Fruit fly (Drosophila melanogaster) whole organism, embryonic: ENCODE data around the gene mbm.
A peak's percentile ranks its signal among the peaks of the same experiment; 100 is the strongest.

Source experiments
- ATbp ChIP-seq: fragments of 200-800 bp; sonication (Bioruptor generic); optimal IDR thresholded peaks from 2 replicates; lab custom pipeline; 2017; ENCODE audit warnings: missing biosample characterization, mild to moderate bottlenecking, missing genetic modification characterization, missing genetic modification reagents
- Bteb2 ChIP-seq: fragments of 200-800 bp; sonication (Bioruptor generic); optimal IDR thresholded peaks from 2 replicates; lab custom pipeline; 2016; ENCODE audit warnings: missing biosample characterization, missing genetic modification characterization
- CG10431 ChIP-seq: fragments of 200-800 bp; sonication (Bioruptor generic); optimal IDR thresholded peaks from 3 replicates; lab custom pipeline; 2018; ENCODE audit warnings: missing biosample characterization, mild to moderate bottlenecking, missing genetic modification characterization
- CG11456 ChIP-seq: fragments of 200-800 bp; sonication (Bioruptor generic); IDR thresholded peaks from 3 replicates; pipeline ENCODE4 v1.3.6; 2022; ENCODE audit warnings: missing biosample characterization, missing genetic modification characterization
- CG13123 ChIP-seq: fragments of 200-800 bp; sonication (Bioruptor generic); optimal IDR thresholded peaks from 2 replicates; lab custom pipeline; 2016; ENCODE audit warnings: missing biosample characterization, missing genetic modification characterization
- CG13424 ChIP-seq: fragments of 200-800 bp; sonication (Bioruptor generic); optimal IDR thresholded peaks from 2 replicates; lab custom pipeline; 2019; ENCODE audit warnings: missing biosample characterization, mild to moderate bottlenecking, missing genetic modification characterization, moderate library complexity
- CG15073 ChIP-seq: fragments of 200-800 bp; sonication (Bioruptor generic); optimal IDR thresholded peaks from 2 replicates; lab custom pipeline; 2016; ENCODE audit warnings: missing biosample characterization, missing genetic modification characterization
- CG15269 ChIP-seq: fragments of 200-800 bp; sonication (Bioruptor generic); optimal IDR thresholded peaks from 2 replicates; lab custom pipeline; 2018; ENCODE audit warnings: missing biosample characterization, mild to moderate bottlenecking, missing genetic modification characterization, moderate library complexity
- CG15479 ChIP-seq: fragments of 200-800 bp; sonication (Bioruptor generic); optimal IDR thresholded peaks from 3 replicates; lab custom pipeline; 2019; ENCODE audit warnings: missing biosample characterization, mild to moderate bottlenecking, missing genetic modification characterization, moderate library complexity
- CG16863 ChIP-seq: fragments of 200-800 bp; sonication (Bioruptor generic); optimal IDR thresholded peaks from 3 replicates; lab custom pipeline; 2016; ENCODE audit warnings: missing biosample characterization, missing genetic modification characterization
- CG17385 ChIP-seq: fragments of 200-800 bp; sonication (Bioruptor generic); optimal IDR thresholded peaks from 3 replicates; lab custom pipeline; 2018; ENCODE audit warnings: missing biosample characterization, mild to moderate bottlenecking, missing genetic modification characterization
- CG18599 ChIP-seq: fragments of 200-800 bp; sonication (Bioruptor generic); optimal IDR thresholded peaks from 3 replicates; lab custom pipeline; 2017; ENCODE audit warnings: missing biosample characterization, missing genetic modification characterization, mild to moderate bottlenecking, moderate library complexity, missing genetic modification reagents
- CG18619 ChIP-seq: fragments of 200-800 bp; sonication (Bioruptor generic); optimal IDR thresholded peaks from 3 replicates; lab custom pipeline; 2017; ENCODE audit warnings: missing biosample characterization, mild to moderate bottlenecking, missing genetic modification characterization
- CG2712 ChIP-seq: fragments of 200-800 bp; optimal IDR thresholded peaks from 3 replicates; lab custom pipeline; 2019; ENCODE audit warnings: missing biosample characterization, mild to moderate bottlenecking, missing genetic modification characterization, moderate library complexity
- CG30431 ChIP-seq: fragments of 200-800 bp; sonication (Bioruptor generic); optimal IDR thresholded peaks from 2 replicates; lab custom pipeline; 2017; ENCODE audit warnings: missing biosample characterization, missing genetic modification characterization
- CG31224 ChIP-seq: fragments of 200-800 bp; sonication (Bioruptor generic); IDR thresholded peaks from 2 replicates; pipeline ENCODE4 v1.3.6; 2022; ENCODE audit warnings: missing biosample characterization, missing genetic modification characterization
- CG3281 ChIP-seq: fragments of 200-800 bp; sonication (Bioruptor generic); optimal IDR thresholded peaks from 3 replicates; lab custom pipeline; 2017; ENCODE audit warnings: missing biosample characterization, mild to moderate bottlenecking, missing genetic modification characterization
- CG3838 ChIP-seq: fragments of 200-800 bp; sonication (Bioruptor generic); optimal IDR thresholded peaks from 3 replicates; lab custom pipeline; 2016; ENCODE audit warnings: missing biosample characterization, missing genetic modification characterization
- CG3847 ChIP-seq: fragments of 200-800 bp; sonication (Bioruptor generic); IDR thresholded peaks from 2 replicates; pipeline ENCODE4 v1.3.6; 2022; ENCODE audit warnings: missing biosample characterization, missing genetic modification characterization
- CG43689 ChIP-seq: fragments of 200-800 bp; sonication (Bioruptor generic); IDR thresholded peaks from 2 replicates; pipeline ENCODE4 v1.3.6; 2022; ENCODE audit warnings: missing biosample characterization, missing genetic modification characterization
- CG4404 ChIP-seq: fragments of 200-800 bp; sonication (Bioruptor generic); IDR thresholded peaks from 2 replicates; pipeline ENCODE4 v1.3.6; 2022; ENCODE audit warnings: missing biosample characterization, missing genetic modification characterization
- CG4854 ChIP-seq: fragments of 200-800 bp; sonication (Bioruptor generic); optimal IDR thresholded peaks from 2 replicates; lab custom pipeline; 2016; ENCODE audit warnings: missing biosample characterization, missing genetic modification characterization, inconsistent platforms
- CG6689 ChIP-seq: fragments of 200-800 bp; sonication (Bioruptor generic); IDR thresholded peaks from 2 replicates; pipeline ENCODE4 v1.3.6; 2022; ENCODE audit warnings: missing biosample characterization, missing genetic modification characterization
- CG7928 ChIP-seq: fragments of 200-800 bp; sonication (Bioruptor generic); optimal IDR thresholded peaks from 2 replicates; lab custom pipeline; 2017; ENCODE audit warnings: missing biosample characterization, mild to moderate bottlenecking, missing genetic modification characterization
- CG8089 ChIP-seq: fragments of 200-800 bp; sonication (Bioruptor generic); optimal IDR thresholded peaks from 3 replicates; lab custom pipeline; 2016; ENCODE audit warnings: missing biosample characterization, missing genetic modification characterization
- Camta ChIP-seq: fragments of 200-800 bp; sonication (Bioruptor generic); optimal IDR thresholded peaks from 2 replicates; lab custom pipeline; 2016; ENCODE audit warnings: missing biosample characterization, missing genetic modification characterization
- Dll ChIP-seq: fragments of 200-800 bp; sonication (Bioruptor generic); IDR thresholded peaks from 4 replicates; pipeline ENCODE4 v1.3.6; 2022; ENCODE audit warnings: missing biosample characterization, missing genetic modification characterization; ENCODE audit not compliant: partially characterized antibody
- Doc3 ChIP-seq: fragments of 200-800 bp; sonication (Bioruptor generic); IDR thresholded peaks from 3 replicates; pipeline ENCODE4 v1.3.6; 2022; ENCODE audit warnings: missing biosample characterization, missing genetic modification characterization; ENCODE audit not compliant: partially characterized antibody
- Dp ChIP-seq: fragments of 200-800 bp; sonication (Bioruptor generic); optimal IDR thresholded peaks from 2 replicates; lab custom pipeline; 2018; ENCODE audit warnings: missing biosample characterization, mild to moderate bottlenecking, missing genetic modification characterization, moderate library complexity
- Fer1 ChIP-seq: fragments of 200-800 bp; sonication (Bioruptor generic); optimal IDR thresholded peaks from 2 replicates; lab custom pipeline; 2017; ENCODE audit warnings: missing biosample characterization, mild to moderate bottlenecking, missing genetic modification characterization
- HHEX ChIP-seq: fragments of 200-800 bp; sonication (Bioruptor generic); optimal IDR thresholded peaks from 3 replicates; lab custom pipeline; 2017; ENCODE audit warnings: missing biosample characterization, mild to moderate bottlenecking, missing genetic modification characterization, missing genetic modification reagents
- Hand ChIP-seq: fragments of 200-800 bp; sonication (Bioruptor generic); optimal IDR thresholded peaks from 2 replicates; lab custom pipeline; 2017; ENCODE audit warnings: mild to moderate bottlenecking, missing biosample characterization, missing genetic modification reagents, missing genetic modification characterization
- MESR4 ChIP-seq: fragments of 200-800 bp; sonication (Bioruptor generic); optimal IDR thresholded peaks from 2 replicates; lab custom pipeline; 2018; ENCODE audit warnings: missing biosample characterization, mild to moderate bottlenecking, missing genetic modification characterization, moderate library complexity
- Optix ChIP-seq: fragments of 200-800 bp; sonication (Bioruptor generic); IDR thresholded peaks from 3 replicates; pipeline ENCODE4 v1.3.6; 2022; ENCODE audit warnings: missing biosample characterization, missing genetic modification characterization
- Ptx1 ChIP-seq: fragments of 200-800 bp; sonication (Bioruptor generic); IDR thresholded peaks from 2 replicates; pipeline ENCODE4 v1.3.6; 2022; ENCODE audit warnings: missing biosample characterization, missing genetic modification characterization
- Rx ChIP-seq: fragments of 200-800 bp; sonication (Bioruptor generic); IDR thresholded peaks from 2 replicates; pipeline ENCODE4 v1.3.6; 2022; ENCODE audit warnings: missing biosample characterization, missing genetic modification characterization
- Sry-β ChIP-seq: fragments of 200-800 bp; sonication (Bioruptor generic); optimal IDR thresholded peaks from 2 replicates; lab custom pipeline; 2018; ENCODE audit warnings: missing biosample characterization, mild to moderate bottlenecking, missing genetic modification characterization, moderate library complexity
- chif ChIP-seq, 2 experiments: fragments of 200-800 bp; sonication (Bioruptor generic); optimal IDR thresholded peaks; 3 replicates each; lab custom pipeline; 2016; ENCODE audit warnings: missing biosample characterization in 2 of 2, missing genetic modification characterization in 2 of 2
- grn ChIP-seq: fragments of 200-800 bp; sonication (Bioruptor generic); optimal IDR thresholded peaks from 3 replicates; lab custom pipeline; 2017; ENCODE audit warnings: missing biosample characterization, missing genetic modification characterization
- lilli ChIP-seq: fragments of 200-800 bp; sonication (Bioruptor generic); optimal IDR thresholded peaks from 3 replicates; lab custom pipeline; 2016; ENCODE audit warnings: missing biosample characterization, missing genetic modification characterization
- lov ChIP-seq, 2 experiments: fragments of 200-800 bp in 1 of 2; fragments of >200 bp in 1 of 2; sonication (Bioruptor generic) in 1 of 2; IDR thresholded peaks in 1 of 2; optimal IDR thresholded peaks in 1 of 2; 2 replicates in 1 of 2; 3 replicates in 1 of 2; pipeline versions ENCODE4 v1.3.6 to Lab custom; 2017 to 2022; ENCODE audit warnings: missing biosample characterization in 1 of 2, missing genetic modification characterization in 1 of 2
- pita ChIP-seq: fragments of 200-800 bp; sonication (Bioruptor generic); optimal IDR thresholded peaks from 2 replicates; lab custom pipeline; 2017; ENCODE audit warnings: missing biosample characterization, mild to moderate bottlenecking, missing genetic modification characterization
- psq ChIP-seq: fragments of 200-800 bp; sonication (Bioruptor generic); optimal IDR thresholded peaks from 2 replicates; lab custom pipeline; 2017; ENCODE audit warnings: missing biosample characterization, missing genetic modification characterization
- pzg ChIP-seq: fragments of 200-800 bp; sonication (Bioruptor generic); optimal IDR thresholded peaks from 3 replicates; lab custom pipeline; 2018; ENCODE audit warnings: missing biosample characterization, mild to moderate bottlenecking, missing genetic modification characterization, moderate library complexity
- sr ChIP-seq: fragments of 200-800 bp; sonication (Bioruptor generic); IDR thresholded peaks from 3 replicates; pipeline ENCODE4 v1.3.6; 2022; ENCODE audit warnings: missing biosample characterization, missing genetic modification characterization
- tin ChIP-seq: fragments of 200-800 bp; sonication (Bioruptor generic); optimal IDR thresholded peaks from 3 replicates; lab custom pipeline; 2016; ENCODE audit warnings: missing biosample characterization, missing genetic modification characterization
- tio ChIP-seq: fragments of 200-800 bp; sonication (Bioruptor generic); optimal IDR thresholded peaks from 2 replicates; lab custom pipeline; 2017; ENCODE audit warnings: missing biosample characterization, missing genetic modification characterization, inconsistent platforms
- tna ChIP-seq: fragments of 200-800 bp; sonication (Bioruptor generic); IDR thresholded peaks from 2 replicates; pipeline ENCODE4 v1.3.6; 2022; ENCODE audit warnings: missing biosample characterization, missing genetic modification characterization; ENCODE audit not compliant: partially characterized antibody
- toy ChIP-seq: fragments of 200-800 bp; sonication (Bioruptor generic); IDR thresholded peaks from 2 replicates; pipeline ENCODE4 v1.3.6; 2022; ENCODE audit warnings: missing biosample characterization, missing genetic modification characterization
- trh ChIP-seq: fragments of 200-800 bp; sonication (Bioruptor generic); optimal IDR thresholded peaks from 2 replicates; lab custom pipeline; 2016; ENCODE audit warnings: missing biosample characterization, missing genetic modification characterization
- wor ChIP-seq: fragments of 200-800 bp; sonication (Bioruptor generic); IDR thresholded peaks from 2 replicates; pipeline ENCODE4 v1.3.6; 2022; ENCODE audit warnings: missing biosample characterization, missing genetic modification characterization

Gene mbm

DNA sequence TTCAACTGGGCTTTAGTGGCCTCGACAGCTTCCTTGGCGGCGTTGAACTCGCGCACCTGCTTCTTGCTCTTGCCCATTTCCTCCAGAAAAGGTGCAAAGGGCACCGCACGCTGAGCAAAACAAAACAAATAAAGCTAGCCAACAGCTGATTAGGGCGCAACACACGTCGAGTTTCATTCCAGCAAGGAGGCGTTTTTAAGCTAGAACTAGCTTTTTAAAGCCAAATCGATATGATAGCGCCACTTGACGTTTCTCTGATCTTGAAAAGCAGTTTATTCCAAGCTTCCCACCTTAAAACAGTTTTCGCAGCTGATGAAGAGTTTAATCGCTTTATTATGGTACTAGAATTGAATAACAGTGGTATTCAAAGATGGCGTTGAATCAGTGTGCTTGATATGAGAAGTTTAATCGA is 9.6 kb upstream of the mbm start, which contains the start of gene CG11601 (continued):
- TF ChIP-seq wor, result no peak
- TF ChIP-seq grn (GFP tag; lab: Kevin White, UChicago), result no peak
- 0 out of 2 replicates have a peak, but pooled peaks have one; percentile 12 for TF ChIP-seq Rx (GFP tag; lab: Robert Waterston, UW)
- no peak for TF ChIP-seq Camta (GFP tag; lab: Kevin White, UChicago)
- peak; percentile 29 for TF ChIP-seq Fer1 (GFP tag; lab: Kevin White, UChicago)
- TF ChIP-seq trh (GFP tag; lab: Kevin White, UChicago), result no peak
- no peak for TF ChIP-seq CG30431 (GFP tag; lab: Kevin White, UChicago)
- peak; percentile 68 for TF ChIP-seq lilli (GFP tag; lab: Kevin White, UChicago)
- peak; percentile 44 for TF ChIP-seq psq (GFP tag; lab: Kevin White, UChicago)
- no peak for TF ChIP-seq Hand (GFP tag; lab: Kevin White, UChicago)
- no peak for TF ChIP-seq CG15269 (tag; lab: Kevin White, UChicago)
- TF ChIP-seq CG43689 (GFP tag; lab: Robert Waterston, UW), result no peak
- TF ChIP-seq CG4404, result no peak
- TF ChIP-seq tna (GFP tag; lab: Robert Waterston, UW), result no peak
- TF ChIP-seq CG13123, result no peak
- peak; percentile 9 for TF ChIP-seq HHEX (GFP tag; lab: Kevin White, UChicago)
- peak; percentile 43; the same call in 1 of the 2 replicates for TF ChIP-seq CG3847 (GFP tag; lab: Robert Waterston, UW)
- TF ChIP-seq ATbp (GFP tag; lab: Kevin White, UChicago), result no peak
- no peak for TF ChIP-seq toy
- TF ChIP-seq CG3281, result peak; percentile 26
- TF ChIP-seq Doc3 (GFP tag; lab: Robert Waterston, UW), result no peak
- no peak for TF ChIP-seq CG3838 (GFP tag; lab: Kevin White, UChicago)
- TF ChIP-seq CG13424 (tag; lab: Kevin White, UChicago), result peak; percentile 58
- TF ChIP-seq CG18599, result no peak
- TF ChIP-seq sr (GFP tag; lab: Robert Waterston, UW), result no peak
- TF ChIP-seq CG6689 (GFP tag; lab: Robert Waterston, UW), result peak; percentile 40
- TF ChIP-seq CG4854 (GFP tag; lab: Kevin White, UChicago), result no peak
- TF ChIP-seq CG15073 (GFP tag; lab: Kevin White, UChicago), result no peak
- peak; percentile 30 for TF ChIP-seq MESR4
- no peak for TF ChIP-seq pita (GFP tag; lab: Kevin White, UChicago)
- TF ChIP-seq Dp (GFP tag; lab: Kevin White, UChicago), result peak; percentile 61
- no peak for TF ChIP-seq tin (GFP tag; lab: Kevin White, UChicago)
- no peak for TF ChIP-seq tio
- no peak for TF ChIP-seq CG7928
- TF ChIP-seq CG31224 (GFP tag; lab: Robert Waterston, UW), result no peak
- TF ChIP-seq CG2712, result peak; percentile 46
- peak; percentile 53; the same call in 1 of the 3 replicates for TF ChIP-seq CG11456 (GFP tag; lab: Robert Waterston, UW)
- no peak for TF ChIP-seq CG18619 (GFP tag; lab: Kevin White, UChicago)
- no peak for TF ChIP-seq CG8089
- TF ChIP-seq pzg (GFP tag; lab: Kevin White, UChicago), result peak; percentile 71
- TF ChIP-seq Bteb2 (GFP tag; lab: Kevin White, UChicago), result peak; percentile 14
- TF ChIP-seq CG17385 (GFP tag; lab: Kevin White, UChicago), result no peak
- TF ChIP-seq Dll (GFP tag; lab: Robert Waterston, UW), result no peak
- TF ChIP-seq CG15479 (GFP tag; lab: Kevin White, UChicago), result no peak
- TF ChIP-seq CG10431 (GFP tag; lab: Kevin White, UChicago), result no peak
- TF ChIP-seq Optix (GFP tag; lab: Robert Waterston, UW), result no peak
- TF ChIP-seq lov (optimal IDR thresholded peaks at IDR 0.05; lab: Kevin White, UChicago), result no peak
- no peak for TF ChIP-seq lov (GFP tag; IDR thresholded peaks at IDR 0.05; lab: Robert Waterston, UW)
- peak; percentile 50 for TF ChIP-seq Ptx1 (GFP tag; lab: Robert Waterston, UW)
- peak in 1 of 2 experiments; percentile 13 for TF ChIP-seq chif (GFP tag; optimal IDR thresholded peaks at IDR 0.05; lab: Kevin White, UChicago)
- TF ChIP-seq Sry-β (GFP tag; lab: Kevin White, UChicago), result peak; percentile 88
- TF ChIP-seq CG16863, result peak; percentile 15
